Fruit fly (Drosophila melanogaster) whole organism, embryonic: ENCODE measurements around the gene dlg1.
A peak's percentile ranks its signal among the peaks of the same experiment; 100 is the strongest.

Source experiments
- Atf-2 ChIP-seq: fragments of 200-800 bp; sonication (Bioruptor generic); optimal IDR thresholded peaks from 2 replicates; lab custom pipeline; 2016; ENCODE audit warnings: missing biosample characterization, missing genetic modification characterization
- CG1233 ChIP-seq: fragments of 200-800 bp; sonication (Bioruptor generic); optimal IDR thresholded peaks from 4 replicates; lab custom pipeline; 2018; ENCODE audit warnings: missing biosample characterization, mild to moderate bottlenecking, missing genetic modification characterization
- CG12659 ChIP-seq: fragments of 200-800 bp; sonication (Bioruptor generic); optimal IDR thresholded peaks from 3 replicates; lab custom pipeline; 2017; ENCODE audit warnings: mild to moderate bottlenecking, missing biosample characterization, missing genetic modification reagents, missing genetic modification characterization
- CG13624 ChIP-seq: fragments of 200-800 bp; sonication (Bioruptor generic); optimal IDR thresholded peaks from 2 replicates; lab custom pipeline; 2016; ENCODE audit warnings: missing biosample characterization, missing genetic modification characterization
- CG15073 ChIP-seq: fragments of 200-800 bp; sonication (Bioruptor generic); optimal IDR thresholded peaks from 2 replicates; lab custom pipeline; 2016; ENCODE audit warnings: missing biosample characterization, missing genetic modification characterization
- CG15514 ChIP-seq: fragments of 200-800 bp; sonication (Bioruptor generic); optimal IDR thresholded peaks from 3 replicates; lab custom pipeline; 2017; ENCODE audit warnings: missing biosample characterization, missing genetic modification characterization, mild to moderate bottlenecking, moderate library complexity, missing genetic modification reagents
- CG15696 ChIP-seq: fragments of 200-800 bp; sonication (Bioruptor generic); optimal IDR thresholded peaks from 2 replicates; lab custom pipeline; 2019; ENCODE audit warnings: missing biosample characterization, mild to moderate bottlenecking, missing genetic modification characterization, moderate library complexity
- CG16813 ChIP-seq: fragments of 200-800 bp; sonication (Bioruptor generic); IDR thresholded peaks from 3 replicates; pipeline ENCODE4 v1.3.6; 2022; ENCODE audit warnings: missing biosample characterization, missing genetic modification characterization; ENCODE audit not compliant: partially characterized antibody
- CG17568 ChIP-seq: fragments of 200-800 bp; sonication (Bioruptor generic); optimal IDR thresholded peaks from 2 replicates; lab custom pipeline; 2018; ENCODE audit warnings: missing biosample characterization, mild to moderate bottlenecking, missing genetic modification characterization, moderate library complexity
- CG18011 ChIP-seq: fragments of 200-800 bp; sonication (Bioruptor generic); optimal IDR thresholded peaks from 2 replicates; lab custom pipeline; 2017; ENCODE audit warnings: missing biosample characterization, missing genetic modification characterization, mild to moderate bottlenecking, moderate library complexity, missing genotype
- CG31441 ChIP-seq: fragments of 200-800 bp; sonication (Bioruptor generic); IDR thresholded peaks from 2 replicates; pipeline ENCODE4 v1.3.6; 2022; ENCODE audit warnings: missing biosample characterization, missing genetic modification characterization
- CG4424 ChIP-seq: fragments of 200-800 bp; sonication (Bioruptor generic); optimal IDR thresholded peaks from 3 replicates; lab custom pipeline; 2016; ENCODE audit warnings: missing biosample characterization, missing genetic modification characterization
- CG7357 ChIP-seq: fragments of 200-800 bp; sonication (Bioruptor generic); IDR thresholded peaks from 3 replicates; pipeline ENCODE4 v1.3.6; 2022; ENCODE audit warnings: missing biosample characterization, missing genetic modification characterization
- CG7372 ChIP-seq: fragments of 200-800 bp; sonication (Bioruptor generic); IDR thresholded peaks from 2 replicates; pipeline ENCODE4 v1.3.6; 2022; ENCODE audit warnings: missing biosample characterization, missing genetic modification characterization
- CG7928 ChIP-seq: fragments of 200-800 bp; sonication (Bioruptor generic); optimal IDR thresholded peaks from 2 replicates; lab custom pipeline; 2017; ENCODE audit warnings: missing biosample characterization, mild to moderate bottlenecking, missing genetic modification characterization
- CG7963 ChIP-seq: fragments of 200-800 bp; sonication (Bioruptor generic); IDR thresholded peaks from 3 replicates; pipeline ENCODE4 v1.3.6; 2022; ENCODE audit warnings: missing biosample characterization, missing genetic modification characterization; ENCODE audit not compliant: partially characterized antibody
- CG8944 ChIP-seq: fragments of 200-800 bp; sonication (Bioruptor generic); optimal IDR thresholded peaks from 3 replicates; lab custom pipeline; 2016; ENCODE audit warnings: missing biosample characterization, missing genetic modification characterization
- CG9797 ChIP-seq: fragments of 200-800 bp; sonication (Bioruptor generic); optimal IDR thresholded peaks from 3 replicates; lab custom pipeline; 2018; ENCODE audit warnings: missing biosample characterization, mild to moderate bottlenecking, missing genetic modification characterization
- Dip3 ChIP-seq: fragments of 200-800 bp; sonication (Bioruptor generic); optimal IDR thresholded peaks from 3 replicates; lab custom pipeline; 2016; ENCODE audit warnings: missing biosample characterization, missing genetic modification characterization
- HLH54F ChIP-seq: fragments of 200-800 bp; sonication (Bioruptor generic); optimal IDR thresholded peaks from 3 replicates; lab custom pipeline; 2016; ENCODE audit warnings: missing biosample characterization, missing genetic modification characterization
- HmgD ChIP-seq: fragments of 200-800 bp; sonication (Bioruptor generic); optimal IDR thresholded peaks from 3 replicates; lab custom pipeline; 2016; ENCODE audit warnings: missing biosample characterization, missing genetic modification characterization
- Mad ChIP-seq: fragments of 200-800 bp; sonication (Bioruptor generic); optimal IDR thresholded peaks from 2 replicates; lab custom pipeline; 2016; ENCODE audit warnings: missing biosample characterization, missing genetic modification characterization
- Myb ChIP-seq: fragments of 200-800 bp; sonication (Bioruptor generic); optimal IDR thresholded peaks from 2 replicates; lab custom pipeline; 2016; ENCODE audit warnings: missing biosample characterization, missing genetic modification characterization
- Rfx ChIP-seq: fragments of 200-800 bp; sonication (Bioruptor generic); IDR thresholded peaks from 2 replicates; pipeline ENCODE4 v1.3.6; 2022; ENCODE audit warnings: missing biosample characterization, missing genetic modification characterization
- Rx ChIP-seq: fragments of 200-800 bp; sonication (Bioruptor generic); IDR thresholded peaks from 2 replicates; pipeline ENCODE4 v1.3.6; 2022; ENCODE audit warnings: missing biosample characterization, missing genetic modification characterization
- Sry-δ ChIP-seq: fragments of 200-800 bp; sonication (Bioruptor generic); optimal IDR thresholded peaks from 2 replicates; lab custom pipeline; 2016; ENCODE audit warnings: missing biosample characterization, missing genetic modification characterization
- TFAM ChIP-seq: fragments of 200-800 bp; sonication (Bioruptor generic); optimal IDR thresholded peaks from 2 replicates; lab custom pipeline; 2017; ENCODE audit warnings: missing biosample characterization, missing genetic modification characterization, inconsistent platforms
- Taf1 ChIP-seq: fragments of 200-800 bp; sonication (Bioruptor generic); IDR thresholded peaks from 2 replicates; pipeline ENCODE4 v1.3.6; 2022; ENCODE audit warnings: missing biosample characterization, missing genetic modification characterization
- amos ChIP-seq: fragments of 200-800 bp; sonication (Bioruptor generic); IDR thresholded peaks from 2 replicates; pipeline ENCODE4 v1.3.6; 2022; ENCODE audit warnings: missing biosample characterization, missing genetic modification characterization; ENCODE audit not compliant: partially characterized antibody
- aop ChIP-seq: fragments of 200-800 bp; sonication (Bioruptor generic); IDR thresholded peaks from 2 replicates; pipeline ENCODE4 v1.3.6; 2022; ENCODE audit warnings: missing biosample characterization, missing genetic modification characterization
- ato ChIP-seq: fragments of 200-800 bp; sonication (Bioruptor generic); IDR thresholded peaks from 2 replicates; pipeline ENCODE4 v1.3.6; 2022; ENCODE audit warnings: missing biosample characterization, missing genetic modification characterization; ENCODE audit not compliant: partially characterized antibody
- bowl ChIP-seq: fragments of 200-800 bp; sonication (Bioruptor generic); IDR thresholded peaks from 2 replicates; pipeline ENCODE4 v1.3.6; 2022; ENCODE audit warnings: missing biosample characterization, missing genetic modification characterization
- bsh ChIP-seq, 2 experiments: fragments of 200-800 bp; sonication (Bioruptor generic); optimal IDR thresholded peaks; 2 replicates each; lab custom pipeline; 2017 to 2018; ENCODE audit warnings: mild to moderate bottlenecking in 2 of 2, missing biosample characterization in 2 of 2, missing genetic modification characterization in 2 of 2, moderate library complexity in 1 of 2
- cad ChIP-seq: fragments of >200 bp; optimal IDR thresholded peaks from 2 replicates; lab custom pipeline; 2017; ENCODE audit warnings: missing biosample characterization, missing genetic modification characterization
- cato ChIP-seq: fragments of 200-800 bp; sonication (Bioruptor generic); optimal IDR thresholded peaks from 2 replicates; lab custom pipeline; 2016; ENCODE audit warnings: missing biosample characterization, missing genetic modification characterization, borderline replicate concordance
- dmrt11E ChIP-seq: fragments of 200-800 bp; sonication (Bioruptor generic); optimal IDR thresholded peaks from 3 replicates; lab custom pipeline; 2018; ENCODE audit warnings: missing biosample characterization, mild to moderate bottlenecking, missing genetic modification characterization, moderate library complexity
- dmrt99B ChIP-seq: fragments of 200-800 bp; sonication (Bioruptor generic); optimal IDR thresholded peaks from 2 replicates; lab custom pipeline; 2018; ENCODE audit warnings: missing biosample characterization, mild to moderate bottlenecking, missing genetic modification characterization, moderate library complexity
- esg ChIP-seq: fragments of 200-800 bp; sonication (Bioruptor generic); conservative IDR thresholded peaks from 2 replicates; pipeline ENCODE4 v1.3.6; 2022; ENCODE audit warnings: missing biosample characterization, missing genetic modification characterization
- gsb-n ChIP-seq: fragments of 200-800 bp; sonication (Bioruptor generic); optimal IDR thresholded peaks from 3 replicates; lab custom pipeline; 2018; ENCODE audit warnings: missing biosample characterization, mild to moderate bottlenecking, missing genetic modification characterization
- kah ChIP-seq: fragments of 200-800 bp; sonication (Bioruptor generic); optimal IDR thresholded peaks from 2 replicates; lab custom pipeline; 2018; ENCODE audit warnings: missing biosample characterization, mild to moderate bottlenecking, missing genetic modification characterization
- org-1 ChIP-seq: fragments of 200-800 bp; sonication (Bioruptor generic); optimal IDR thresholded peaks from 2 replicates; lab custom pipeline; 2017; ENCODE audit warnings: missing biosample characterization, missing genetic modification characterization
- pnt ChIP-seq: fragments of 200-800 bp; sonication (Bioruptor generic); optimal IDR thresholded peaks from 3 replicates; lab custom pipeline; 2016; ENCODE audit warnings: missing biosample characterization, missing genetic modification characterization
- rib ChIP-seq: fragments of 200-800 bp; sonication (Bioruptor generic); IDR thresholded peaks from 2 replicates; pipeline ENCODE4 v1.3.6; 2022; ENCODE audit warnings: missing biosample characterization, missing genetic modification characterization
- sens ChIP-seq: fragments of 200-800 bp; sonication (Bioruptor generic); peaks from one replicate; lab custom pipeline; 2016; ENCODE audit warnings: missing biosample characterization, missing genetic modification characterization
- sisA ChIP-seq: fragments of 200-800 bp; sonication (Bioruptor generic); IDR thresholded peaks from 2 replicates; pipeline ENCODE4 v1.3.6; 2022; ENCODE audit warnings: missing biosample characterization, missing genetic modification characterization
- slbo ChIP-seq: fragments of 200-800 bp; sonication (Bioruptor generic); IDR thresholded peaks from 2 replicates; pipeline ENCODE4 v1.3.6; 2022; ENCODE audit warnings: missing biosample characterization, missing genetic modification characterization
- stc ChIP-seq: fragments of 200-800 bp; sonication (Bioruptor generic); IDR thresholded peaks from 2 replicates; pipeline ENCODE4 v1.3.6; 2022; ENCODE audit warnings: missing biosample characterization, missing genetic modification characterization
- tin ChIP-seq: fragments of 200-800 bp; sonication (Bioruptor generic); optimal IDR thresholded peaks from 3 replicates; lab custom pipeline; 2016; ENCODE audit warnings: missing biosample characterization, missing genetic modification characterization
- tll ChIP-seq, 2 experiments: fragments of 200-800 bp in 1 of 2; fragments of >200 bp in 1 of 2; sonication (Bioruptor generic) in 1 of 2; optimal IDR thresholded peaks; 2 replicates each; lab custom pipeline; 2017 to 2019; ENCODE audit warnings: missing biosample characterization in 2 of 2, missing genetic modification characterization in 2 of 2, mild to moderate bottlenecking in 1 of 2, moderate library complexity in 1 of 2
- twi ChIP-seq: fragments of 200-800 bp; optimal IDR thresholded peaks from 2 replicates; lab custom pipeline; 2019; ENCODE audit warnings: missing biosample characterization, mild to moderate bottlenecking, missing genetic modification characterization, moderate library complexity
- unpg ChIP-seq: fragments of 200-800 bp; sonication (Bioruptor generic); optimal IDR thresholded peaks from 3 replicates; lab custom pipeline; 2018; ENCODE audit warnings: missing biosample characterization, mild to moderate bottlenecking, missing genetic modification characterization, moderate library complexity
- usp ChIP-seq: fragments of >200 bp; optimal IDR thresholded peaks from 2 replicates; lab custom pipeline; 2017; ENCODE audit warnings: missing biosample characterization, missing genetic modification characterization

Gene dlg1

DNA sequence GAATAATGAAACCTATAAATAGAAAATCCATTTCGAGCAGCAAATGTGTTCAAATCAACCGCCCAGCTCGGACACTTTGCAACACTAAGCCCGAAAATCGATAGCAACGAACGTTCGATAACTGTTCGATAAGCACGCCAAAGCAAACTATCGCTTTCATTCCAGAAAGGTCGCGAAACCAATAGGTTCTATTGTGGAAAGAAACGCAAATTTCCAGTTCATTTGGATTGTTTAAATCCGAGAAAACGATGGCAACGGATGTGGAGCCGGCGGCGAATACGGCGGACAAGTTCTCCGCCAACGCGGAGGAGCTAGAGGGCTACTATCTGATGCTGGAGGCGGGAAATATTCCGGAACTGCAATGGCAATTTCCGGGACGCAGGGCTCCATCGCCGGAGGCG, 10.4 kb upstream of the dlg1 start, which contains the start of gene Pa1 (continued):
- TF ChIP-seq CG13624 (GFP tag; lab: Kevin White, UChicago) (no peak), CG4424 (no peak), CG16813 (GFP tag; lab: Robert Waterston, UW) (peak; percentile 61), dmrt11E (tag; lab: Kevin White, UChicago) (no peak), Atf-2 (GFP tag; lab: Kevin White, UChicago) (no peak), gsb-n (tag; lab: Kevin White, UChicago) (no peak), slbo (GFP tag; lab: Robert Waterston, UW) (no peak), rib (GFP tag; lab: Robert Waterston, UW) (no peak), CG7372 (no peak), bsh (GFP tag; optimal IDR thresholded peaks at IDR 0.05; lab: Kevin White, UChicago) (no peak), HmgD (GFP tag; lab: Kevin White, UChicago) (no peak), cato (GFP tag; lab: Kevin White, UChicago) (no peak), Dip3 (no peak), Sry-δ (GFP tag; lab: Kevin White, UChicago) (peak; percentile 61), sisA (no peak), sens (peak; percentile 52), twi (tag; lab: Kevin White, UChicago) (no peak), dmrt99B (no peak), CG15696 (tag; lab: Kevin White, UChicago) (no peak), Rfx (GFP tag; lab: Robert Waterston, UW) (peak; percentile 45; the same call in 1 of the 2 replicates), CG7928 (GFP tag; lab: Kevin White, UChicago) (no peak), bowl (no peak), Rx (GFP tag; lab: Robert Waterston, UW) (no peak), CG15073 (GFP tag; lab: Kevin White, UChicago) (no peak), Mad (GFP tag; lab: Kevin White, UChicago) (no peak), CG17568 (GFP tag; lab: Kevin White, UChicago) (no peak), unpg (GFP tag; lab: Kevin White, UChicago) (no peak), usp (GFP tag; lab: Kevin White, UChicago) (no peak), ato (peak; percentile 39; the same call in 1 of the 2 replicates), CG1233 (GFP tag; lab: Kevin White, UChicago) (no peak), kah (GFP tag; lab: Kevin White, UChicago) (no peak), aop (GFP tag; lab: Robert Waterston, UW) (no peak), CG7963 (peak; percentile 47; the same call in 1 of the 3 replicates), esg (GFP tag; lab: Robert Waterston, UW) (no peak), cad (no peak), TFAM (no peak), tll (GFP tag; optimal IDR thresholded peaks at IDR 0.05; lab: Kevin White, UChicago) (no peak), HLH54F (no peak), CG15514 (peak; percentile 92), tin (no peak), CG12659 (GFP tag; lab: Kevin White, UChicago) (peak; percentile 18), Taf1 (GFP tag; lab: Robert Waterston, UW) (no peak), org-1 (GFP tag; lab: Kevin White, UChicago) (no peak), amos (peak; percentile 70; the same call in 1 of the 2 replicates), CG7357 (GFP tag; lab: Robert Waterston, UW) (no peak), CG8944 (no peak), CG9797 (peak; percentile 2), stc (GFP tag; lab: Robert Waterston, UW) (0 out of 2 replicates have a peak, but pooled peaks have one; percentile 16), CG31441 (GFP tag; lab: Robert Waterston, UW) (no peak), Myb (GFP tag; lab: Kevin White, UChicago) (peak; percentile 8), pnt (GFP tag; lab: Kevin White, UChicago) (no peak), CG18011 (GFP tag; lab: Kevin White, UChicago) (no peak)
